Worm (Caenorhabditis elegans): ENCODE data around the gene lgc-43.

ce11 chrIV:10599983-10600382, 21.5 kb downstream of the lgc-43 start, which contains the start of gene R09H10.1:
- TF ChIP-seq hnd-1 (tag; optimal IDR thresholded peaks at IDR 0.05) (no peak), aly-1 (tag; optimal IDR thresholded peaks at IDR 0.05) (no peak), ama-1 (optimal IDR thresholded peaks at IDR 0.05) (no peak), tbx-11 (GFP tag; IDR thresholded peaks at IDR 0.05) (no peak), ceh-13 (GFP tag; optimal IDR thresholded peaks at IDR 0.05) (no peak), hmg-4 (GFP tag; optimal IDR thresholded peaks at IDR 0.05) (no peak), hmbx-1 (tag; optimal IDR thresholded peaks at IDR 0.05) (no peak), ceh-36 (tag; optimal IDR thresholded peaks at IDR 0.05) (no peak), B0310.2 (tag; optimal IDR thresholded peaks at IDR 0.05) (no peak), tbx-37 (GFP tag; conservative IDR thresholded peaks at IDR 0.05) (no peak)

Measured in whole organism, early embryonic.